Worm (Caenorhabditis elegans) whole organism, L2 larva: ENCODE data around the gene C48D1.5.

Source experiments
- F13H6.1 ChIP-seq: sonication (generic microtip); optimal IDR thresholded peaks from 2 replicates; lab custom pipeline; 2016; ENCODE audit warnings: missing genetic modification characterization, missing compliant biosample characterization
- ZK546.5 ChIP-seq: sonication (generic microtip); optimal IDR thresholded peaks from 2 replicates; lab custom pipeline; 2017; ENCODE audit warnings: missing biosample characterization, missing genetic modification characterization
- aly-2 ChIP-seq: fragments of 150-350 bp; optimal IDR thresholded peaks from 2 replicates; lab custom pipeline; 2014; ENCODE audit warnings: missing biosample characterization, missing genetic modification characterization
- crh-2 ChIP-seq: sonication (generic microtip); optimal IDR thresholded peaks from 2 replicates; lab custom pipeline; 2017; ENCODE audit warnings: missing biosample characterization, missing genetic modification characterization
- elt-1 ChIP-seq: fragments of 150-350 bp; optimal IDR thresholded peaks from 2 replicates; lab custom pipeline; 2014; ENCODE audit warnings: missing biosample characterization, missing genetic modification characterization
- sma-3 ChIP-seq: sonication (generic microtip); optimal IDR thresholded peaks from 2 replicates; lab custom pipeline; 2016; ENCODE audit warnings: missing genetic modification reagents, missing genetic modification characterization, missing compliant biosample characterization
- snpc-4 ChIP-seq: fragments of 150-350 bp; optimal IDR thresholded peaks from 2 replicates; lab custom pipeline; 2014; ENCODE audit warnings: missing biosample characterization, missing genetic modification characterization
- unc-62 ChIP-seq: fragments of 150-350 bp; optimal IDR thresholded peaks from 2 replicates; lab custom pipeline; 2014; ENCODE audit warnings: missing biosample characterization, missing genetic modification reagents, missing genetic modification characterization

- TF ChIP-seq elt-1 (tag; lab: Kevin White, UChicago), result no peak
- TF ChIP-seq aly-2, result no peak
- TF ChIP-seq F13H6.1 (tag; lab: Kevin White, UChicago), result no peak
- no peak for TF ChIP-seq snpc-4 (tag; lab: Kevin White, UChicago)
- no peak for TF ChIP-seq sma-3 (GFP tag; lab: Kevin White, UChicago)
- TF ChIP-seq ZK546.5 (tag; lab: Kevin White, UChicago), result no peak
- no peak for TF ChIP-seq unc-62
- TF ChIP-seq crh-2 (tag; lab: Kevin White, UChicago), result no peak
Observed at ce11 chrIV:13258872-13259271, 37.1 kb downstream of the C48D1.5 start, which contains the start of gene JC8.16.
